Fruit fly (Drosophila melanogaster): Measurements from ENCODE around the gene CG9917.

The CG9917 gene

dm6 chrX:16331562-16332233 lies 8.7 kb upstream of the CG9917 start (continued):
- TF ChIP-seq pzg (GFP tag; optimal IDR thresholded peaks at IDR 0.05) (peak; percentile 58), gem (tag; optimal IDR thresholded peaks at IDR 0.05) (no peak), Dad (GFP tag; optimal IDR thresholded peaks at IDR 0.05) (no peak), jing (GFP tag; optimal IDR thresholded peaks at IDR 0.05) (no peak), knrl (GFP tag; IDR thresholded peaks at IDR 0.05; ENCODE audit: partially characterized antibody) (peak; percentile 89), nom (GFP tag; optimal IDR thresholded peaks at IDR 0.05) (no peak), unpg (GFP tag; optimal IDR thresholded peaks at IDR 0.05) (no peak), CG7839 (tag; optimal IDR thresholded peaks at IDR 0.05) (no peak), ase (GFP tag; IDR thresholded peaks at IDR 0.05) (no peak), CG4820 (GFP tag; optimal IDR thresholded peaks at IDR 0.05) (no peak), CG34422 (GFP tag; IDR thresholded peaks at IDR 0.05) (0 out of 3 replicates have a peak, but pooled peaks have one; percentile 36), ken (GFP tag; IDR thresholded peaks at IDR 0.05) (no peak), wek (GFP tag; optimal IDR thresholded peaks at IDR 0.05) (peak; percentile 2), hbn (GFP tag; IDR thresholded peaks at IDR 0.05; ENCODE audit: partially characterized antibody) (peak; percentile 72), BEAF-32 (GFP tag; optimal IDR thresholded peaks at IDR 0.05) (peak; percentile 86), CG3838 (GFP tag; optimal IDR thresholded peaks at IDR 0.05) (no peak), pb (GFP tag; optimal IDR thresholded peaks at IDR 0.05) (no peak), Hr39 (optimal IDR thresholded peaks at IDR 0.05) (no peak), CG9215 (GFP tag; IDR thresholded peaks at IDR 0.05) (no peak), Adf1 (GFP tag; IDR thresholded peaks at IDR 0.05) (no peak), Ravus (GFP tag; IDR thresholded peaks at IDR 0.05) (no peak), sna (GFP tag; IDR thresholded peaks at IDR 0.05; ENCODE audit: partially characterized antibody) (peak; percentile 70), gce (GFP tag; IDR thresholded peaks at IDR 0.05) (no peak), ash1 (GFP tag; optimal IDR thresholded peaks at IDR 0.05) (no peak), E2f2 (GFP tag; IDR thresholded peaks at IDR 0.05) (peak; percentile 34), MBD-R2 (GFP tag; IDR thresholded peaks at IDR 0.05) (peak; percentile 47; the same call in 1 of the 2 replicates), zen2 (GFP tag; IDR thresholded peaks at IDR 0.05; ENCODE audit: partially characterized antibody) (no peak; the same call in 2 of the 3 replicates), zf30C (GFP tag; optimal IDR thresholded peaks at IDR 0.05) (peak; percentile 60), odd (GFP tag; optimal IDR thresholded peaks at IDR 0.05) (no peak), lbe (GFP tag; optimal IDR thresholded peaks at IDR 0.05) (no peak), CG4617 (GFP tag; optimal IDR thresholded peaks at IDR 0.05; ENCODE audit: borderline replicate concordance) (peak; percentile 14), CG13424 (tag; optimal IDR thresholded peaks at IDR 0.05) (no peak), chif (GFP tag; optimal IDR thresholded peaks at IDR 0.05) (no peak), slou (GFP tag; optimal IDR thresholded peaks at IDR 0.05) (no peak), tin (GFP tag; optimal IDR thresholded peaks at IDR 0.05) (no peak), CG2678 (tag; optimal IDR thresholded peaks at IDR 0.05) (no peak), nerfin-2 (GFP tag; IDR thresholded peaks at IDR 0.05; ENCODE audit: partially characterized antibody) (0 out of 2 replicates have a peak, but pooled peaks have one; percentile 15), Doc3 (GFP tag; IDR thresholded peaks at IDR 0.05; ENCODE audit: partially characterized antibody) (peak; percentile 71), Scr (GFP tag; IDR thresholded peaks at IDR 0.05; ENCODE audit: partially characterized antibody) (peak; percentile 86), Ets65A (GFP tag) (no peak), Oaz (GFP tag; IDR thresholded peaks at IDR 0.05) (no peak), CG8924 (tag; optimal IDR thresholded peaks at IDR 0.05) (no peak), jigr1 (GFP tag; IDR thresholded peaks at IDR 0.05) (peak; percentile 46; the same call in 1 of the 3 replicates), Trl (optimal IDR thresholded peaks at IDR 0.05) (no peak), Trl (GFP tag; optimal IDR thresholded peaks at IDR 0.05) (no peak), slbo (GFP tag; IDR thresholded peaks at IDR 0.05) (no peak; the same call in 1 of the 2 replicates), nerfin-1 (tag; optimal IDR thresholded peaks at IDR 0.05) (no peak), ranshi (GFP tag; IDR thresholded peaks at IDR 0.05) (no peak), Rfx (GFP tag; IDR thresholded peaks at IDR 0.05) (peak; percentile 67), ERR (GFP tag; optimal IDR thresholded peaks at IDR 0.05) (no peak)
